Worm (Caenorhabditis elegans) whole organism, dauer: ENCODE measurements around the gene dnj-24.

Experiments used
- unc-62 ChIP-seq: sonication (generic microtip); optimal IDR thresholded peaks from 2 replicates; lab custom pipeline; 2017; ENCODE audit warnings: missing biosample characterization, missing genetic modification reagents, missing genetic modification characterization

The dnj-24 gene

DNA sequence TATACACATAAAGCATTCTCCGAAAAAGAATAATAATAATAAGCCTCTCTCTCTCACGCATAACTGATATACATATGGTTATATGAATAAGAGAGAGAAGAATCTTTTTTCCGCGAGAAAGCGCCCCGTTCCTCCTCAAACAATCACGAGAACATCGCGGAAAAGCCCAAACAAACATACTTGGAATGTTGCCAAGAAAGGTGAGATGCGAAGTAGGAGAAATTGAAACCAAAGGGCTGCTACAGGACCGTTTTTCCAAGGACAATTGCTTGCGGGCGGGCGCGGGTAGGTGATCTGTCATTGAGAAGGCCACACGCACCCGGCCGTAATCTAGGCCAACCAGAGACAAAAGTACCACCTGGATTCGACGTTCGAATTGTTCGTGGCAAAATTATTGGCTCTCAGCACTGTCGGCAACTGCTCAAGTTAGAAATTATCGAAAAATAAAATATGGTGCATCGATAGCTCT, at the start of gene dnj-24:
Gene dnj-24, minus strand, starts transcription at position 419 of the 469 bp plus-strand sequence.
- no peak for TF ChIP-seq unc-62

DNA sequence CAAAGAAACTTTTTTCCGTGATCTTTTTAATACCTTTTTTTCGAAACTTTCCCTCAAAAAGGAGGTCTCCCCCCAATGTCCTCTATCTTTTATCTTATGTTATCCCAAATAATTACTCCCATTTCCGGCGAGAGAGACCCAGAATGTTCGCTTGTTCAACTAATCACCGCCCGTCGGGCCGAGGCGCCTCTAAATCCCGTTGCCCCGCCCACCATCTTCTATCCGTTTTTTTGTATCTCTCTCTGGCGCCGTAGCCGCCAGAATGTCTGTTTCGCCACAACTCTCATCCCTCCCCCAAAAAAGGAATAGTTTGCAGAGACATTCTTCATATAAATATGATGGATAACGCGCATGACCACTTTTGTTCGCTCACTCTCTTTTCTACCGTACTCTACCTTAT, 48.8 kb upstream of the dnj-24 start:
- TF ChIP-seq unc-62, result no peak

- no peak for TF ChIP-seq unc-62
Measured at ce11 chrIII:5469090-5469489, 45.2 kb upstream of the dnj-24 start.

DNA sequence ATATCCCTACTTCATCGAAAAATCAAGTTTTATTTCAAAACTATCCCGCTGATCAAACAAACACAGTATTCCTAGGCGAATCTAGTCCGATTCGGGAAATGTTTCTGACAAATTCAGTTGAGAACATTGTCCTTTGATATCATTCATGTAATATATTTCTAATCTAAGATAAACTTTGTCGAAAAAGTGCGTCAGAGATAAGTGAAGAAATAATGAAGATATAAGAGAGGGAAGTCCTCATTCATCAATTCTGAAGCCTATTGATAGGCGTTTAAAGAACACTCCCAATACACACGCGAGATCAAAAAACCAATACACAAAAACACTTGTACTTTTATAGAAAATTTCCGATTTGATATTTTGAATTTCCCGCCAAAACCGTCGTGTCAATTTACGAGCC, 41.0 kb upstream of the dnj-24 start:
- TF ChIP-seq unc-62, result no peak

DNA sequence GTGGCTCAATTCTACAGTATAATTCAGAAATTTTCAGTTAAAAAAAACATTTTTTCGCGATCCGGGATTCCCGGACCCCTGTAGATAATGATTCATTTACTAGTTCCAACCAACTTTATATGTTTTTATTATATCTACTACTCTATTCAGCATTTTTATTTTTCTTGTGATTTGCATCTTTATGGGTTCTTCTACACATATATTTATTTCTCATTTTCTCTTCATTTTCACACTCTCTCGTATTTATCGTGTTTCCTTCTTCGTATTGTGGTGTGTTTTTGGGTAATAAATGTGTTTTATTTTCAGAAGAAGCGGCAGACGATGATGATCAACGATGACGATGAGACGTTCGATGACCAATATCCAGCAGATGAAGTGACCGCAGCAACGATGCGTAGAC, 40.2 kb upstream of the dnj-24 start, which contains the start of gene F48E8.2:
Gene F48E8.2, plus strand, starts transcription at position 301 of the 400 bp plus-strand sequence.
- no peak for TF ChIP-seq unc-62

ce11 chrIII:5461079-5461478, 37.2 kb upstream of the dnj-24 start, which contains the start of gene F48E8.3:
Gene F48E8.3 (plus strand): TSS chrIII:5461379.
- TF ChIP-seq unc-62, result no peak

DNA sequence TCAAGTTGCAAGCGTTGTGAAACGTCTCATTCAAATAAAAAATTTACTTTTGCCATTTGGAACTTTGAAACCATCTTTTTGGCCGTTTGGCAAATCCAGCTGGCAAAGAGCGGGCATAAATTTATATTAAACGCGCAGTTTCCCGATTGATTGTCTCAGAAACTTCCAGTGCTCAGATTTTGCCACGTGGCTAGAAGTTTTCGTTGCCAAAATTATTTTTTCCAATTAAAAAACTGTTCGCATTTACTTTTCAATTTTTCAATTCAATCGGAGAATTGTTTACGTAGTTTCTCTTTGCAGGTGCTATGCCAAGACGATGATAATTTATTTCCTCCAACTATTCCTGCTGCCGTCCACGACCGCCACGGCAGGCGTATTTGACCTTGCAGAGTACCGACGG, 29.4 kb upstream of the dnj-24 start, which contains the start of gene F48E8.4:
Gene F48E8.4, plus strand, starts transcription at position 301 of the 400 bp plus-strand sequence.
- no peak for TF ChIP-seq unc-62

DNA sequence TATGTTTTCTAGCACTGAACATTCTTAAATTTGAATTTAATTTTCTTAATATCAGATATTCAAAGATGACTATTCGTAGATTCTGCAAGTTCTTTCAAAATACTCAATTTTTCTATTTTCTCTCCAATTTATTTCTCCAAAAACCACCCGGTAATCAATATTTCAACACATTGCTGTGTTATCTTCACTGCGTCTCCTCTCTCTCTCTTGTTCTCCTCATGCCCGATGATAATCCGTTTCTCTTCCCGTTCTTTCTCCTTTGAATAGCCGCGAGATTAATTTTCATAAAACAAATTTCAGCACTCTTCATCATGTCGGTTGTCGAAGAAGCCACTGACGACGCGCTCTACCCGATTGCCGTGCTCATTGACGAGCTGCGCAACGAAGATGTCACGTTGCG, 26.5 kb upstream of the dnj-24 start, which contains the start of gene paa-1:
Gene paa-1, plus strand, starts transcription at position 301 of the 400 bp plus-strand sequence.
- no peak for TF ChIP-seq unc-62

DNA sequence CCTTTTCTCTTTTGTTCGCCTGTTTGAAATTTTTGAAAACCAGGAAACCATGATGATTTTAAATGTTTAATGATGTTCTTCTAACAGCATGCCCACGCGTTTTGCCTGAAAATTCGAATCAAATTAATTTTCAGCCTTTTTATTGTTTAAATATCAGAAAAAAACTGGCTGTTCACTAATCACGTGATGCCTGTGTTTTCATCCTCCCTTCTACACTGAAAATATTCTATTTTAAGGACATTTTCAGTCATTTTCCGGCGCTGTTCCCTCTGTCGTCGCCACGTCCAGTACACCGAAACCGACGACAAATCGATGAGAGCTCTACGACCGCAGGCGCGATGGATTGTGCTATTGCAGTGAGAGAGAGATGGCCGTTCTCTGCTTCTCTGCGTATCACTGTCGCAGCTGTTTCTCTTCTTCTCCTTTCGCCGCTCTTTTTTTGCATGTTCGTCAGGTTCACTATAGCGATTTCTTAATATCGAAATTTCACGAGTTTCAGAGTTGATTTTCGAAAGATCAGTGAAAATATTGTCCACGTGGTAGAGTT, 26.0 kb upstream of the dnj-24 start, which contains the start of gene F48E8.8:
Gene F48E8.8, minus strand, starts transcription at position 51 of the 547 bp plus-strand sequence.
- TF ChIP-seq unc-62, result no peak

DNA sequence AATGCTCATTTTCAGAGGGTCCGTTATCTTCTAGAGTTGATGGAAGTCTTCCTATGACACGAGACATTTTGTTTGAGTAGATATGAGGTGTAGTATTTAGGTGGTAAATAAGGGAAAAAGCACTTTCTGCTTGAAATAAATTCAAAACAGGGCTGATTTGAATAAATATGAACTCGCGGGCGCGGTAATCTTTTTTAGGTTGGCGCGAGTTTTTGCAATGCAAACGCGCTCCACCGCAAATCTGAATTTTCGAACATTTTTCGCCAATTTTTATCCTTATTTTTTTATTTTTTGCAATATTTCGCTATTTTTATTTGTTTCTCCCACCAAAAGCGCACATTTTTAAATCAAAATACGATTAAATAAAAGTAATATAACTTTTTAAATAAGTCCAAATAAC, 24.3 kb upstream of the dnj-24 start, which contains the start of gene skpt-1:
Gene skpt-1, minus strand, starts transcription at position 219 of the 400 bp plus-strand sequence.
- no peak for TF ChIP-seq unc-62

ce11 chrIII:5442711-5443253, 18.9 kb upstream of the dnj-24 start, which contains the start of the genes T24G10.2 and disl-2:
Gene T24G10.2 (minus strand): TSS chrIII:5442761.
Gene disl-2 (plus strand): TSS chrIII:5443167.
- TF ChIP-seq unc-62, result no peak

ce11 chrIII:5440540-5440939, 16.7 kb upstream of the dnj-24 start, which contains the start of gene W03A5.6:
Gene W03A5.6 (minus strand): TSS chrIII:5440640.
- no peak for TF ChIP-seq unc-62

- no peak for TF ChIP-seq unc-62
Measured at ce11 chrIII:5438064-5438463, 14.2 kb upstream of the dnj-24 start.

DNA sequence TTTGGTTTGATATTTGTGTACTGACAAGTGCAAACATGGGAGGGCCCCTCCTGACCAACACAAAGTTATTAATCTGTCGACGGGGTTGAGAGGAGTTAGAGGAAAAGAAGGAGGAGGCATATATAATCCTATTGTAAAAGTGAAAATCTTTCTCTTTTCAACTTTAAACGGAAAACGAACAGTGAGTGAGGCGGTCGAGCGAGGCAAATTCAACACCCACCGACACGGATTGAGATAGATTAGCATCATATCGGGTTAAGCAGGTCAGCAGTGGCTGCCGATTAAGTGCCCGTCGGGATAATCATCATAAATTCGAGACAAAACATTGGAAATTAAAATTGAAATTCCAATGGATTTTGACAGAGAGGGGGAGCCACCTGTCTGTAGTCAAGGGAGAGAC, 12.4 kb upstream of the dnj-24 start:
- no peak for TF ChIP-seq unc-62

DNA sequence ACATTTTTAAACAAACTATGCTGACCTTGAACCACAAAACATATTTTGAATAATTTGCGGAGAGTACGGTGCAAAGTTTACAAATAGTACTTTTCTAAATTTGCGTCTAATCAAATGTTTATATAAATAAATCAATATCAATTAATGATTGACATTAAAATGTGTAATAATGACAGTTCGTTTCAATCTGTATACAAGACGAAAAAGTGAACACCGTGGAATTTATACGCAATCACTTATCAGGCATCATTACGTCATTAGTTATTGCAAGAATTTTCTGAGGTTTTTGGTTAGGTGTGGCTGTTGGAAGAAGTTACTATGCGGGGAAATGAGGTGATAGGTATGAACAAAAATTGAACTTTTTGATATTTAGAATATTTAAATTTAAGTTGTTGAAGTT, 3.2 kb upstream of the dnj-24 start:
- no peak for TF ChIP-seq unc-62

DNA sequence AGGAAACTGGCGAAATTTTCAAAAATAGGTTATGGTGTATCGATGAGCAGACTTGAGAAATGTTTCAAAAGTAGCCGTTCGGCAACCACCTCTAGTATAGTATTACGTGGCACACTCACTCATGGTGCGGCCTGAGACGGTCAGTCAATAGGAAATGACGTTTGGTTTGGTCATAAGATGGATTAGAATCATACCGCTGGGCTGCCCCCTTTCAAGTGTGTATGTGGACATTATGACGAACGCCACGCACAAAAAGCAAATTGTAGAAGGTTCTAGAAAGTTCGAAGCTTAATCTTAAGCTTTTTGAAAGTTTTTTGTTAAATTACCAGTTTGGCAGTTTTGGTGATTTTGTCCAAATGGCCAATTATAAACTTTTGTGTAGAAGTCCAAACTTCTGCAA, 480 bp upstream of the dnj-24 start:
- TF ChIP-seq unc-62, result no peak

- no peak for TF ChIP-seq unc-62
Measured at ce11 chrIII:5422561-5423103, 1.3 kb downstream of the dnj-24 start.

DNA sequence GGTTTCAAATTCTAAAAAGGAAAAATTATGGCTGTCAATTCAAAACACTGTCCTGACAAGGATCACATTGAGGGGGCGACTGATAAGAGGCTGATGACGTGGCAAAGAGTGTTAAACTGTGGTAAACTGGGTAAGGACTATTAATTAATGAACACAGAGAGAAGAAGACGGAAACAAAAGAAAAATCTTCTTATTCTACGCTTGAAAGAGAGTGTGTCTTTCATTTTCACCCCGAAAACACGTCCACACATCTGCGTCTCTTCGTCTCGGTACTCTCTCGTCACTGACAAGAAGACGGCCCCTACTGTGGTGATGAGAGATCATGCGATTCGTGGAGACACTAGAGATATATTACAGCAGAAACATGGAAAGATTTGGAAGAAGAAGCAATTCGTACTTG, 2.5 kb downstream of the dnj-24 start:
- no peak for TF ChIP-seq unc-62
